Worm (Caenorhabditis elegans) whole organism, mixed stage, embryonic: ENCODE data around the gene F08F1.3.

Source experiments
- M03D4.4 ChIP-seq: sonication (generic microtip); optimal IDR thresholded peaks from 2 replicates; lab custom pipeline; 2017; ENCODE audit warnings: mild to moderate bottlenecking, missing genetic modification characterization, missing compliant biosample characterization
- bed-3 ChIP-seq: fragments of 200-800 bp; sonication (Bioruptor generic); optimal IDR thresholded peaks from 3 replicates; lab custom pipeline; 2018; ENCODE audit warnings: mild to moderate bottlenecking, missing genetic modification characterization, moderate library complexity, missing compliant biosample characterization
- ceh-39 ChIP-seq: fragments of 150-350 bp; optimal IDR thresholded peaks from 2 replicates; lab custom pipeline; 2014; ENCODE audit warnings: missing biosample characterization, missing genetic modification characterization
- ceh-43 ChIP-seq: fragments of 200-800 bp; sonication (Bioruptor generic); optimal IDR thresholded peaks from 2 replicates; lab custom pipeline; 2018; ENCODE audit warnings: mild to moderate bottlenecking, missing genetic modification characterization, moderate library complexity, missing compliant biosample characterization
- cnd-1 ChIP-seq: fragments of 200-800 bp; sonication (Bioruptor generic); optimal IDR thresholded peaks from 2 replicates; lab custom pipeline; 2018; ENCODE audit warnings: mild to moderate bottlenecking, missing genetic modification characterization, missing compliant biosample characterization
- drap-1 ChIP-seq: fragments of 200-800 bp; sonication (Bioruptor generic); optimal IDR thresholded peaks from 3 replicates; lab custom pipeline; 2018; ENCODE audit warnings: mild to moderate bottlenecking, missing genetic modification characterization, missing compliant biosample characterization
- elt-1 ChIP-seq: sonication (generic microtip); optimal IDR thresholded peaks from 2 replicates; lab custom pipeline; 2017; ENCODE audit warnings: missing genetic modification characterization, mild to moderate bottlenecking, missing compliant biosample characterization, antibody characterized with exemption, moderate library complexity, borderline replicate concordance; ENCODE audit not compliant: insufficient read depth
- elt-3 ChIP-seq: fragments of 150-350 bp; optimal IDR thresholded peaks from 2 replicates; lab custom pipeline; 2014; ENCODE audit warnings: missing biosample characterization, missing genetic modification characterization
- flh-1 ChIP-seq: fragments of 200-800 bp; sonication (Bioruptor generic); optimal IDR thresholded peaks from 2 replicates; lab custom pipeline; 2018; ENCODE audit warnings: mild to moderate bottlenecking, missing genetic modification characterization, moderate library complexity, missing compliant biosample characterization
- ham-2 ChIP-seq: fragments of 200-800 bp; sonication (Bioruptor generic); optimal IDR thresholded peaks from 2 replicates; lab custom pipeline; 2018; ENCODE audit warnings: mild to moderate bottlenecking, missing genetic modification characterization, missing compliant biosample characterization
- hlh-1 ChIP-seq: fragments of 150-350 bp; optimal IDR thresholded peaks from 2 replicates; lab custom pipeline; 2014; ENCODE audit warnings: missing biosample characterization, missing genetic modification reagents, missing genetic modification characterization
- lin-13 ChIP-seq: fragments of 150-350 bp; optimal IDR thresholded peaks from 2 replicates; lab custom pipeline; 2014; ENCODE audit warnings: missing biosample characterization, missing genetic modification characterization
- lin-32 ChIP-seq: fragments of 200-800 bp; sonication (Bioruptor generic); optimal IDR thresholded peaks from 2 replicates; lab custom pipeline; 2018; ENCODE audit warnings: mild to moderate bottlenecking, missing genetic modification characterization, missing compliant biosample characterization
- lsy-2 ChIP-seq: fragments of 150-350 bp; optimal IDR thresholded peaks from 2 replicates; lab custom pipeline; 2014; ENCODE audit warnings: missing biosample characterization, missing genetic modification characterization
- mab-5 ChIP-seq: fragments of 150-350 bp; optimal IDR thresholded peaks from 2 replicates; lab custom pipeline; 2014; ENCODE audit warnings: missing biosample characterization, missing genetic modification characterization
- mep-1 ChIP-seq: fragments of 150-350 bp; optimal IDR thresholded peaks from 2 replicates; lab custom pipeline; 2017; ENCODE audit warnings: missing biosample characterization, missing genetic modification reagents, missing genetic modification characterization, inconsistent platforms
- mls-2 ChIP-seq: sonication (generic microtip); optimal IDR thresholded peaks from 2 replicates; lab custom pipeline; 2016; ENCODE audit warnings: mild to moderate bottlenecking, missing genetic modification characterization, moderate library complexity, missing compliant biosample characterization
- nhr-12 ChIP-seq: fragments of 150-350 bp; optimal IDR thresholded peaks from 2 replicates; lab custom pipeline; 2014; ENCODE audit warnings: missing biosample characterization, missing genetic modification characterization
- nhr-2 ChIP-seq: fragments of 150-350 bp; optimal IDR thresholded peaks from 2 replicates; lab custom pipeline; 2014; ENCODE audit warnings: missing biosample characterization, missing genetic modification characterization
- nhr-237 ChIP-seq: fragments of 150-350 bp; optimal IDR thresholded peaks from 2 replicates; lab custom pipeline; 2014; ENCODE audit warnings: missing biosample characterization, missing genetic modification characterization
- nhr-28 ChIP-seq: fragments of 150-350 bp; optimal IDR thresholded peaks from 2 replicates; lab custom pipeline; 2014; ENCODE audit warnings: missing biosample characterization, missing genetic modification characterization
- nhr-76 ChIP-seq: sonication (generic microtip); optimal IDR thresholded peaks from 2 replicates; lab custom pipeline; 2017; ENCODE audit warnings: missing biosample characterization, missing genetic modification characterization
- sem-2 ChIP-seq: fragments of 200-800 bp; sonication (Bioruptor generic); optimal IDR thresholded peaks from 2 replicates; lab custom pipeline; 2018; ENCODE audit warnings: mild to moderate bottlenecking, missing genetic modification characterization, missing compliant biosample characterization
- snpc-4 ChIP-seq: fragments of 150-350 bp; optimal IDR thresholded peaks from 2 replicates; lab custom pipeline; 2014; ENCODE audit warnings: missing biosample characterization, missing genetic modification characterization
- sptf-1 ChIP-seq: sonication (generic microtip); optimal IDR thresholded peaks from 2 replicates; lab custom pipeline; 2017; ENCODE audit warnings: mild to moderate bottlenecking, missing genetic modification characterization, moderate library complexity, missing compliant biosample characterization
- tbx-8 ChIP-seq: fragments of 200-800 bp; sonication (Bioruptor generic); optimal IDR thresholded peaks from 2 replicates; lab custom pipeline; 2018; ENCODE audit warnings: mild to moderate bottlenecking, missing genetic modification characterization, moderate library complexity, missing compliant biosample characterization
- unc-120 ChIP-seq: sonication (generic microtip); optimal IDR thresholded peaks from 2 replicates; lab custom pipeline; 2017; ENCODE audit warnings: missing genetic modification characterization, missing compliant biosample characterization; ENCODE audit not compliant: poor library complexity, severe bottlenecking
- unc-39 ChIP-seq: fragments of 150-350 bp; optimal IDR thresholded peaks from 2 replicates; lab custom pipeline; 2014; ENCODE audit warnings: missing biosample characterization, missing genetic modification characterization
- unc-62 ChIP-seq: fragments of 150-350 bp; optimal IDR thresholded peaks from 2 replicates; lab custom pipeline; 2014; ENCODE audit warnings: missing biosample characterization, missing genetic modification reagents, missing genetic modification characterization
- zip-8 ChIP-seq: fragments of 150-350 bp; optimal IDR thresholded peaks from 2 replicates; lab custom pipeline; 2014; ENCODE audit warnings: missing biosample characterization, missing genetic modification characterization
- ztf-11 ChIP-seq: fragments of 150-350 bp; optimal IDR thresholded peaks from 2 replicates; lab custom pipeline; 2014; ENCODE audit warnings: missing biosample characterization, missing genetic modification characterization

F08F1.3 gene

ce11 chrX:8423199-8423598, 5.4 kb upstream of the F08F1.3 start:
- no peak for TF ChIP-seq ztf-11
- no peak for TF ChIP-seq tbx-8 (GFP tag; lab: Kevin White, UChicago)
- TF ChIP-seq ceh-39 = no peak
- TF ChIP-seq elt-1 (tag; lab: Kevin White, UChicago) = no peak
- TF ChIP-seq unc-39 (tag; lab: Kevin White, UChicago) = no peak
- TF ChIP-seq ceh-43 (GFP tag; lab: Kevin White, UChicago) = no peak
- TF ChIP-seq sptf-1 (tag; lab: Kevin White, UChicago) = no peak
- TF ChIP-seq zip-8 = no peak
- no peak for TF ChIP-seq nhr-12
- TF ChIP-seq ham-2 = no peak

DNA sequence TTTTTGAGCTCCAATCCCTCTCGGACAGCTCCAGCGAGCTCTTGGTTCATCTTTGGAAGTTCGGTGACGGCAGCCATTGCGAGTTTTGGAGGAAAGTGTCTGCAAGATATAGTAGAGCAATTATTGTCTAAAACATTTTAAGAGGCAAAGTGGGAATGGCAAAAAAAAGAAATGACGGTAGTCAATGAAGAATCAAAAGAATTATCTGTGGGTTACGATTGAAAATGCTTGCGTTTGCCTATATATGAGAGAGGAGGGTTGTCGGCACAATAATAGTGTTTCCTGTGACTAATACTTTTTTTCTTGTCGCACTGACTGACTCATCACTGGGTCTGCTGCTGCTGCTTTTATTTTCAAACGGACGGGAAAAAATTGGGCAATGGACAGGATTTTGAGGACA, 5.0 kb upstream of the F08F1.3 start, which contains the start of gene tth-1:
tth-1 (minus strand) TSS at position 101 of the 400 bp plus-strand sequence.
- TF ChIP-seq cnd-1 (tag; lab: Kevin White, UChicago) (no peak), M03D4.4 (tag; lab: Kevin White, UChicago) (no peak), ham-2 (no peak), lin-32 (GFP tag; lab: Kevin White, UChicago) (no peak), nhr-76 (tag; lab: Kevin White, UChicago) (no peak), tbx-8 (GFP tag; lab: Kevin White, UChicago) (no peak), ceh-39 (no peak), sem-2 (GFP tag; lab: Kevin White, UChicago) (no peak), ztf-11 (no peak), mab-5 (no peak), nhr-12 (no peak), nhr-28 (tag; lab: Kevin White, UChicago) (no peak), lin-13 (tag; lab: Kevin White, UChicago) (no peak), nhr-237 (tag; lab: Kevin White, UChicago) (no peak)

ce11 chrX:8424286-8424685, 4.4 kb upstream of the F08F1.3 start:
- TF ChIP-seq sem-2 (GFP tag; lab: Kevin White, UChicago) (no peak), lin-13 (tag; lab: Kevin White, UChicago) (no peak), snpc-4 (no peak), nhr-28 (tag; lab: Kevin White, UChicago) (no peak), drap-1 (GFP tag; lab: Kevin White, UChicago) (no peak), unc-120 (tag; lab: Kevin White, UChicago) (no peak), unc-62 (GFP tag; lab: Kevin White, UChicago) (no peak), unc-39 (tag; lab: Kevin White, UChicago) (no peak), M03D4.4 (tag; lab: Kevin White, UChicago) (no peak), zip-8 (no peak), nhr-76 (tag; lab: Kevin White, UChicago) (no peak), ceh-39 (no peak), tbx-8 (GFP tag; lab: Kevin White, UChicago) (no peak), elt-3 (tag; lab: Kevin White, UChicago) (no peak), lsy-2 (tag; lab: Kevin White, UChicago) (no peak)

DNA sequence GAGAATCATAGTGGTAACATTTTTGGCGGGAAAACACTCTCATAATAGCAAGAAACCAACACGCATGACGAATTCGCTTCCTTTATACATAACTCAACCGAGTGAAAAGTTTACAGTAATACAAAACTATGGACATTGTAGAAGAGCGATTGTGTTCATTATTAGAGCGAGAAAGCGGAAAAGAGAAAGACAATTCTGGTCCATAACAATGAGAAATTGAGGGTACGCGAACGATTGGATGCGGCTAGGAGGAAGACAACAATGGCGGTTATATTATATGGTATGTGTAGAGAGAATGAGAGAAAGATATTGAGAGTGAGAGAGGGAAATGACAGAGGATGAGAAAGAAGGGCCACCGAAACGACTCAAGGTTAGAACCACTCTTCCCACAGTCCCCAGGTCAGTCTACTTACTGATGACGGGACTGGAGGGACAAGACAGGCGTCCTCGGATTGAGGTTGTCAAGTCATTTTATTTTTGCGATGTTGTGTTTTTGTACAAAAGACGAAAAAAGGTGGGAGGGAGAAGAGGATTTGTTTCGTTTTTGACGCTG, 2.4 kb upstream of the F08F1.3 start:
- peak; percentile 72 for TF ChIP-seq ham-2
- TF ChIP-seq mls-2 (tag; lab: Kevin White, UChicago) = peak; percentile 16
- TF ChIP-seq hlh-1 = no peak
- peak; percentile 26 for TF ChIP-seq elt-3 (tag; lab: Kevin White, UChicago)

DNA sequence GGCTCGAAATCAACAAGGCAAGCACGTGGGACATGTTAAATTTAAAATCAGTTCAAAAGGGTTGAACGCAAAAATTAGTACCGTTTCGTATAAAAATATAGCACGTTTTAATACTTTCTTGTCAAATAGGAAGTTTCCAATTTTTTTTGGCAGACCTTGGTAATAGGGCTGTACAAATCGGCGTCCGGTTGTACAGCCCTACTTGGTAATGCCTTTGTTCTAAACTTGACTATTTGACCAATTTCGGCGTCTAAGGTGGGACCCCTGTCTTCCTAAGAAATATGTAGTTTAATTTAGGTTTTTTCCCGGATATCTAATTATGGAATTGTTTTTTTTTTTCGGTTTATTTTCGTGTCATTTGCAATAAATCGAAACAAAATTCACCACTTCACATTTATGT, 865 bp downstream of the F08F1.3 start:
- TF ChIP-seq ceh-43 (GFP tag; lab: Kevin White, UChicago) = no peak
- no peak for TF ChIP-seq sem-2 (GFP tag; lab: Kevin White, UChicago)
- TF ChIP-seq elt-3 (tag; lab: Kevin White, UChicago) = no peak
- TF ChIP-seq mab-5 = no peak
- no peak for TF ChIP-seq flh-1 (GFP tag; lab: Kevin White, UChicago)
- TF ChIP-seq nhr-2 (tag; lab: Kevin White, UChicago) = no peak
- no peak for TF ChIP-seq unc-62 (GFP tag; lab: Kevin White, UChicago)
- no peak for TF ChIP-seq lin-32 (GFP tag; lab: Kevin White, UChicago)
- TF ChIP-seq mls-2 (tag; lab: Kevin White, UChicago) = no peak
- no peak for TF ChIP-seq bed-3 (GFP tag; lab: Kevin White, UChicago)
- no peak for TF ChIP-seq ham-2
- no peak for TF ChIP-seq mep-1
- TF ChIP-seq M03D4.4 (tag; lab: Kevin White, UChicago) = no peak
- no peak for TF ChIP-seq unc-120 (tag; lab: Kevin White, UChicago)
